Worm (Caenorhabditis elegans) whole organism, L4/young adult: Measurements from ENCODE around the gene sup-35.
A peak's percentile ranks its signal among the peaks of the same experiment; 100 is the strongest.
"Not testable (repeated sequence)": the region's sequence is repeated elsewhere in the genome, so short reads cannot be mapped to it uniquely, and the experiment has no call there.

ENCODE experiments used
- W03F9.2 ChIP-seq: fragments of 150-350 bp; optimal IDR thresholded peaks from 2 replicates; lab custom pipeline; 2014; ENCODE audit warnings: missing biosample characterization, missing genetic modification characterization
- dao-5 ChIP-seq: sonication (generic microtip); optimal IDR thresholded peaks from 2 replicates; lab custom pipeline; 2016; ENCODE audit warnings: missing genotype, missing genetic modification characterization, moderate library complexity, missing compliant biosample characterization
- him-1 ChIP-seq: sonication (generic microtip); optimal IDR thresholded peaks from 2 replicates; lab custom pipeline; 2016; ENCODE audit warnings: missing genotype, missing genetic modification reagents, missing genetic modification characterization, missing compliant biosample characterization

Gene sup-35

DNA sequence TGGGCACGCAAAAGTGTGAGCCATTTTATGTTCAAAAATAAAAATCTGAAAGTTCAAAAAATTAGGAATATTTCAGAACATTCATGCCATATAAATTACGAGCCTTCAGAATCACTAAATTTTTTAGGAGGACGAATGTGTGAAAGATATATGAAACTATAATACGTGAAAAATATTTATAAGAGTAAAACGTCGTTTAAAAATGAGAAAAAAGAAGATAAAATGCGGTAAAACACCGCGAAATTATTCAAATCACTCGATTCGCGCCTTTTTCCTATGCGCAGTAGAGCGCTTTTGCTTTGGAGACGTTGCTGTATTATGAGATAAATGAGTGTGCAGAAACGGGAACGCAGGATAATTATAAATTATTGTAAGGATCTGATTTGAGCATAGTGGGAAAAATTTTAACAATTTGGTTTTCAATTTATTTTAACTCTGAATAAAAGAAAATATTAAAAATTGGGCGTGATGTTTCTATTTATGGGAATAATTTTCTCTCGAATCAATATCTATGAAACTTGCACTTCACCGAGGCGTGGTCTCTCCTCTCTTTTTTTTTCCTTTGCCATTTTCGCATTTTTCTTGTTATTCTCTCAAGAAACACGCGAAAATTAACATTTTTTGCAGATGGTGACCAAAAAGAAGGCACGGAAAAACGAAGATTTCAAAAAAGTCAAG is at the start of gene sup-35, which contains the start of gene Y48A6C.4:
sup-35 (minus strand) TSS at position 51 of the 678 bp plus-strand sequence.
Y48A6C.4 (plus strand) TSS at position 628 of the 678 bp plus-strand sequence.
- TF ChIP-seq him-1 (tag; lab: Kevin White, UChicago) (no peak), dao-5 (tag; lab: Kevin White, UChicago) (no peak), W03F9.2 (tag; lab: Kevin White, UChicago) (peak; percentile 86)

DNA sequence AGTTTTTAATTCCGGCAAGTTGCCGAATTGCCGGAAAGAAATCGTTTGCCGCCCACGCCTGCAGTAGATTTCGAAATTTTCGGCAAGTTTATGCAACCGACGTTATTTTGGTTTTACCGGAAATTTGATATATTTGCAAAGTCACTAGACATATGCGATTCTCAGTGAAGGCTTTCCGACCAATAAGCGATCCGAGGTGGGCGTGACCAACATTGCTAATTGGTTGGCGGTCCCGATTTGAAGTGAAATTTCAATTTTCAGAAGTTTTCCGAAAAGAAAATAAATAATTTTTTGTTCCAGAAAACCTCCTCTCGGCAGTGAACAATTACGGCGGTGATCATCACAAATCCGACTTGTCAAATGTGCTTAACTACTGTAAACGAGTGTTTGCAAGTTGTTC is 38.9 kb upstream of the sup-35 start:
- no peak for TF ChIP-seq W03F9.2 (tag; lab: Kevin White, UChicago)
- no peak for TF ChIP-seq him-1 (tag; lab: Kevin White, UChicago)
- TF ChIP-seq dao-5 (tag; lab: Kevin White, UChicago), result no peak

DNA sequence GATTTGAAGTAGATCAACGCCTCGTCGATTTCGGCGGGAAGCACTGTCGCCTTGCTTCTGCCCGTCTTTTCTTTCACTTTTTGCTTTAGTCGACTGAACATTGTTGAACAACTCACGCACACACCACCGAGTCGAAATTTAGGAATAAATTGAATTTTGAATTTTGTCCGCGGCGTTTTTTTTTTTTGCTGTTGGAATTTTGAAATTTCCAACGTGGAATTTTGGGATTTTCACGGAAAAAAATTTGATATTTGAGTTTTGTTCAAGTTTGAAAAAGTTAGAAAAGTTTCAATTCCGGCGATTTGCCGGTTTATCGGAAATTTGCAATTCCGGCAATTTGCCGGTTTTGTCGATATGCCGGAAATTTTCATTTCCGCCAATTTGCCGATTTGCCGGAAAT is 38.1 kb upstream of the sup-35 start, which contains the start of gene Y47D3A.31:
Y47D3A.31 (minus strand) TSS at position 101 of the 400 bp plus-strand sequence.
- no peak for TF ChIP-seq W03F9.2 (tag; lab: Kevin White, UChicago)
- no peak for TF ChIP-seq dao-5 (tag; lab: Kevin White, UChicago)
- no peak for TF ChIP-seq him-1 (tag; lab: Kevin White, UChicago)

DNA sequence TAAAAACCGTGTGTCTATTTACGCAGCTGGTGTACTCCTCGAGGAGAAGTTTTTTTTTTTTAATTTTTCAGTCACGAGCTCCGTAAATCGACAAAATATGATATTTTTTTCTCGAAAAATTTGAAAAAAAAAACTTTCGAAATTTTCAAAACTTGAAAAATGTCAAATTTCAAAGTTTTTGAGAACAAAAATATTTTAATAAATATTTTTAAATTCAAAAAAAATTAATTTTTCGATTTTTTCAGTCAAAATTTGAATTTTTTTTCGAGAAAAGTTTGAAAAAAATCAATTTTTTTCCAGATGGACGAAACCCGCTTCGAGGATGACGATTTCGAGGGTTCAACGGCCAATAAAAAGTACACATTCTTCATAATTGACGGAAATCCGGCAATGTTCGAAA is 35.5 kb upstream of the sup-35 start, which contains the start of gene cku-70:
cku-70 (plus strand) TSS at position 301 of the 400 bp plus-strand sequence.
- TF ChIP-seq W03F9.2 (tag; lab: Kevin White, UChicago) (no peak), dao-5 (tag; lab: Kevin White, UChicago) (no peak), him-1 (tag; lab: Kevin White, UChicago) (no peak)

DNA sequence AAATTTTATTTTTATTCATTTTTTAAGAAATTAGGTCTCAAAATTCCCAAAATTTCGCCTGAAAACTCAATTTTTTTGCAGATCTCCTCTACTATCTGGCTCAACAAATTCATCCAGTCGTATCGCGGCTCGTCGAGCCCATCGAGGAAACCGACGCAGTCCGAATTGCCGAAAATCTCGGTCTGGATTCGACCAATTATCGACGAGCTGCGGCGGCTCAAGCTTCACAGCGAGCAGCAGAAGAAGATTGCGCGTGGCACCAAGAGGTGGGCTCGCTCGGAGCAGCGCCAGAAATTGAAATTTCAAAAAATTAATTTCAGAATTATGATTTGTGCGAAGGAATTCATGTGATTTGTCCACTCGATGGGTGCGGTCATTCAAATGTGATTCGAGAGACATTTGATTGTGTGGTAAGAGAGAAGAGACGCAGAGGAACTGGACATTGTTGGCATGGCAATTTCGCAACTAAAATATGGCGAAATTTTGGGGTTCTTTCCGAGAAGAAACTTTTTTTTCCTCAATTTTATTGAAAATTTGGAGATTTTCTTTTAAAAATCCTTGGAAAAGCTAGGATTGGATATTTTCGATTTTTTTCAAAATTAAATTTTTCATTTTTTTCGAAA is 30.3 kb upstream of the sup-35 start:
- no peak for TF ChIP-seq W03F9.2 (tag; lab: Kevin White, UChicago)
- no peak for TF ChIP-seq him-1 (tag; lab: Kevin White, UChicago)
- TF ChIP-seq dao-5 (tag; lab: Kevin White, UChicago), result no peak

DNA sequence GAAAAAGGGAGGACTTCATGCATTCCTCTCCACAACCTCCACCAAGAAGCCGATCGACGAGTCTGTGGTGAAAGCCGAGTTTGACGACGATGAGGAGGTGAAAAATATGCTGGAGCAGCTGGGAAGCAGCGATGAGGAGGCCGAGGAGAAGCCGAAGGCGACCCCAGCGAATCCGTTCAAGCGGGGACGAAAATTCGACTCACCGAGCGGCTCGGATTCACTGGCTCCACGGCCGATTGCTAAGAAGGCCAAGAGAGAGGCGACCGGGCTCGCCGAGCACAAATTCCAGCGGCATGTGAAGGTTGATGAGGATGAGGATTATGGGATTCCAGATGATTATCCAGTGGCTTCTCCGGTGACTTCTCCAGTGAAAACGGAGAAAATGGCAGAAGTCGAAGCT is 23.9 kb upstream of the sup-35 start:
- TF ChIP-seq dao-5 (tag; lab: Kevin White, UChicago) (no peak), him-1 (tag; lab: Kevin White, UChicago) (no peak), W03F9.2 (tag; lab: Kevin White, UChicago) (no peak)

DNA sequence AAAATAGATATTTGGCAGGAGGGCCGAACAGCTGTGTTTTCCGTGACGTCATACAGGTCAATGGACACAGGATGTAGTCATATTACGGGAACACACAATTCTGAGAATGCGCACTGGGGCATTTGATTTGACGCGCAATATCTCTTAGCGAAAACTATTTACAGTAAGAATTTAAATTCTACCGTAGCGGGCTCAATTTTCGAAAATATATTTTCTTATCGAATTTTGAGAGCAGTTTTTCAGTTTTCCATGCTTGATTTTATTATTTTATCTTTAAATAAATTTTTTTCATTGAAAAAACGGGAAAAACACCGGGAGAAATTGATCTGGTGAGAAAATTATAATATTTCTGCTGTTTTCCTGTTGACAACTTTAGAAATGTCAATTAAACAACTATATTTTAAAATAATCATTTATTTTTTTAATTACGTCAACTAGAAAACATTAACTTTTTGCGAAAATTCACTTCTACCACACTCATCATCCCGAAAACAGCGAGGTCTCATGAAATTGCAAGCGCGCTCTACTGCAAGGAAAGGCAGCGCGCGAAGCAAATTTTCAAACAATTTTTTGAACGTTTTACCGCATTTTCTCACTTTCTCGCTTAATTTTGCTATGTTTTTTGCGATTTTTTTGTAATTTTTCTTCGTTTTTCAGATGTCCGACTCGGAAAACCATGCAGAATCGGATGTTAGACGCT is 22.9 kb upstream of the sup-35 start, which contains the start of the genes Y47D3A.1 and pola-1:
Y47D3A.1 (minus strand) TSS at position 51 of the 700 bp plus-strand sequence.
pola-1 (plus strand) TSS at position 658 of the 700 bp plus-strand sequence.
- no peak for TF ChIP-seq dao-5 (tag; lab: Kevin White, UChicago)
- TF ChIP-seq him-1 (tag; lab: Kevin White, UChicago), result no peak
- TF ChIP-seq W03F9.2 (tag; lab: Kevin White, UChicago), result peak; percentile 85

DNA sequence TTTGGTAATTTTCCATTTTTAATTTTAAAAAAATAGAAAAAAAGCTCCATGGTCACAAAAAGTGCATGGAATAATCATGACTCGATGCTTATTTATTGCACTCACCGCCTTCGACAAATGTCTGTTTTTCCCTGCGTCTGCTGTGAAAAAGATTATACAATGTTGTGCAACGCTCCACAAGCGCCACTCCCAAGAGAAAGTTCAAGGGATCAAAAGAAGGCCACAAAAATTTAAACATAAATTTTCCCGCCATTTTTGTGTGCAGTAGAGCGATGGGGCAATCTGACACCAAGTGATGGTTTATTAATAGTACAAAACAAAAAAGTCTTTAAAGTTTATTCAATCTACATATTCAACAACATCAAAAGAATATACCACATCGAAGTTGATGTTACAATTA is 19.9 kb upstream of the sup-35 start, which contains the start of gene fbxa-128:
fbxa-128 (minus strand) TSS at position 192 of the 400 bp plus-strand sequence.
- no peak for TF ChIP-seq W03F9.2 (tag; lab: Kevin White, UChicago)
- TF ChIP-seq him-1 (tag; lab: Kevin White, UChicago), result no peak
- no peak for TF ChIP-seq dao-5 (tag; lab: Kevin White, UChicago)

DNA sequence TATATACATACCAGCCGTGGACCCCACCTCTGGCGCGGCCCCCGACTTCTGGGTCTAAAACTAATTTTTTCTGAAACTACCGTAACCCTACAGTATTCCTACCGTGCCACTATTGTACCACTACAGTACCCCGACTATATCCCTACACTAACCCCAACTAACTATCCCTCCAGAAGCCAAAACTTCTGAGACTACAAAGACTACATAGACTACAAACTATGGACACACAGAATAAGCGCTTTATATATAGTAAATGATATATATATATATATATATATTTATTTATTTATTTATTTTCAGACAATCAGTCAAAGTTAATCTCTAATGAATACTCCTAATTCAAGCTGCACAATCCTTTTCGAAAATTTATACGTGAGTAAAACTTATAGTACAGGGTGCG is 12.4 kb upstream of the sup-35 start, which contains the start of gene pha-1:
pha-1 (plus strand) TSS at position 301 of the 400 bp plus-strand sequence.
- TF ChIP-seq dao-5, W03F9.2, him-1 (tag; lab: Kevin White, UChicago): not testable (repeated sequence)

DNA sequence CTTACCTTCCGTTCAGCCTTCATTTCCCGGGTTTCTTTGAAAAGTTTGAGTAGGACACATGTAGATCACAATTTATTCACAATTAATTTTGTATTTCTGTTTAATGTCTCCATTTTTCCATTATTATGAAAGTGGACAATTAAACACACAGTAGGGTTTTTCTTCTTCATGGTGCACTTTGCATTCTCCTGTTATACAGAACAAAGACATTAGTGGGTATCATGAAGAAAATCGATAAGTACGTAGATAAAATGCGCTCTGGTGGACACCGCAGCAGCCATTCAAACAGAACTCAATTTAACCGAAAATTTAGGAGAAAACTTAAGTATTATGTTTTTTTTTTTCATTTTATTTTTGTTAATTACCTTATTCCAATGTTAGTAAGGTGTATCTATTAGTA is 10.3 kb upstream of the sup-35 start:
- TF ChIP-seq him-1 (tag; lab: Kevin White, UChicago) (no peak), W03F9.2 (tag; lab: Kevin White, UChicago) (no peak), dao-5 (tag; lab: Kevin White, UChicago) (no peak)

DNA sequence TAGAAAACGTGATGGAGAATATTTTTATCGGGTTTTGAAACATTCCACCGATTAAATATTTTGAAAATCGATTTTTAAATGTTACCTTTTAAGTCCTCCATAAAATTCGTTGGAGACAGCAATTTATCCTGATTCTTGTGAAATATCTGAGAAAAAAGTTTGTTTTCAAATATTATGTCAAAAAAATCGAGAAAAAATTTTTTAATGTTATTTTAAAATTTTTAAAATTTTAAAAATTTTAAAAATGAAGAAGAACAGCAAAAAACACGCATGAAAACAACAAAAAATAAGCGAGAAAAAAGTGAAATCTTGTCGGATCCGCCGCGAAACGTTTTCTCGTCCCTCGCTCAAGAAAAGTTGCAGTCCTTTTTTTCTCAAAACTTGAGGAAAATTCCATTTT is 8.5 kb upstream of the sup-35 start, which contains the start of gene Y48A6C.8:
Y48A6C.8 (minus strand) TSS at position 101 of the 400 bp plus-strand sequence.
- TF ChIP-seq W03F9.2 (tag; lab: Kevin White, UChicago) (no peak), dao-5 (tag; lab: Kevin White, UChicago) (no peak), him-1 (tag; lab: Kevin White, UChicago) (no peak)

DNA sequence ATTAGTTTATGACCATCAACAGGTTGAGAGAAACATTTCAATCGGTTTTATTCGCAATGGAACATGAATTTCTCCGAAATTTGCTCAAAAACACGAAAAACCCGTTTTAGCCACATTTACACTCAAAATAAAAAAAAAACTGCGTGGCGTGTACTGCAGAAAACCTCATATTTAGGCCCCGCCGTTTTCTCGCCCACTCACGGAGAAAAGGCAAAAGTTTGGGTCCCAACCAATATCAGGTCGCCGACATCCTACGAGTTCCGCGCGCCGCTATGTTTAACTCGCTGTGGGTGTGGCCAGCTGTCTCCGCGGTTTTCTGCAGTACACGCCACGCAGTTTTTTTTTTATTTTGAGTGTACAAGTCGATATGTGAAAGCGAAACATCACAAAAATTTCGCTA is 4.8 kb upstream of the sup-35 start:
- TF ChIP-seq dao-5 (tag; lab: Kevin White, UChicago), result no peak
- no peak for TF ChIP-seq him-1 (tag; lab: Kevin White, UChicago)
- TF ChIP-seq W03F9.2 (tag; lab: Kevin White, UChicago), result no peak
